Worm (Caenorhabditis elegans) whole organism, mixed stage, embryonic: ENCODE measurements around the gene T05A8.6.

Source experiments
- M03D4.4 ChIP-seq: sonication (generic microtip); optimal IDR thresholded peaks from 2 replicates; lab custom pipeline; 2017; ENCODE audit warnings: mild to moderate bottlenecking, missing genetic modification characterization, missing compliant biosample characterization
- bed-3 ChIP-seq: fragments of 200-800 bp; sonication (Bioruptor generic); optimal IDR thresholded peaks from 3 replicates; lab custom pipeline; 2018; ENCODE audit warnings: mild to moderate bottlenecking, missing genetic modification characterization, moderate library complexity, missing compliant biosample characterization
- blmp-1 ChIP-seq: fragments of 150-350 bp; optimal IDR thresholded peaks from 2 replicates; lab custom pipeline; 2014; ENCODE audit warnings: missing biosample characterization, missing genetic modification characterization
- ceh-83 ChIP-seq: fragments of 200-800 bp; sonication (Bioruptor generic); optimal IDR thresholded peaks from 2 replicates; lab custom pipeline; 2018; ENCODE audit warnings: mild to moderate bottlenecking, missing genetic modification characterization, missing compliant biosample characterization
- ces-1 ChIP-seq: fragments of 150-350 bp; optimal IDR thresholded peaks from 2 replicates; lab custom pipeline; 2014; ENCODE audit warnings: missing biosample characterization, missing genetic modification reagents, missing genetic modification characterization
- cnd-1 ChIP-seq: fragments of 200-800 bp; sonication (Bioruptor generic); optimal IDR thresholded peaks from 2 replicates; lab custom pipeline; 2018; ENCODE audit warnings: mild to moderate bottlenecking, missing genetic modification characterization, missing compliant biosample characterization
- drap-1 ChIP-seq: fragments of 200-800 bp; sonication (Bioruptor generic); optimal IDR thresholded peaks from 3 replicates; lab custom pipeline; 2018; ENCODE audit warnings: mild to moderate bottlenecking, missing genetic modification characterization, missing compliant biosample characterization
- elt-1 ChIP-seq: sonication (generic microtip); optimal IDR thresholded peaks from 2 replicates; lab custom pipeline; 2017; ENCODE audit warnings: missing genetic modification characterization, mild to moderate bottlenecking, missing compliant biosample characterization, antibody characterized with exemption, moderate library complexity, borderline replicate concordance; ENCODE audit not compliant: insufficient read depth
- elt-3 ChIP-seq: fragments of 150-350 bp; optimal IDR thresholded peaks from 2 replicates; lab custom pipeline; 2014; ENCODE audit warnings: missing biosample characterization, missing genetic modification characterization
- flh-1 ChIP-seq: fragments of 200-800 bp; sonication (Bioruptor generic); optimal IDR thresholded peaks from 2 replicates; lab custom pipeline; 2018; ENCODE audit warnings: mild to moderate bottlenecking, missing genetic modification characterization, moderate library complexity, missing compliant biosample characterization
- ham-2 ChIP-seq: fragments of 200-800 bp; sonication (Bioruptor generic); optimal IDR thresholded peaks from 2 replicates; lab custom pipeline; 2018; ENCODE audit warnings: mild to moderate bottlenecking, missing genetic modification characterization, missing compliant biosample characterization
- hlh-1 ChIP-seq: fragments of 150-350 bp; optimal IDR thresholded peaks from 2 replicates; lab custom pipeline; 2014; ENCODE audit warnings: missing biosample characterization, missing genetic modification reagents, missing genetic modification characterization
- lin-13 ChIP-seq: fragments of 150-350 bp; optimal IDR thresholded peaks from 2 replicates; lab custom pipeline; 2014; ENCODE audit warnings: missing biosample characterization, missing genetic modification characterization
- lin-32 ChIP-seq: fragments of 200-800 bp; sonication (Bioruptor generic); optimal IDR thresholded peaks from 2 replicates; lab custom pipeline; 2018; ENCODE audit warnings: mild to moderate bottlenecking, missing genetic modification characterization, missing compliant biosample characterization
- lsy-2 ChIP-seq: fragments of 150-350 bp; optimal IDR thresholded peaks from 2 replicates; lab custom pipeline; 2014; ENCODE audit warnings: missing biosample characterization, missing genetic modification characterization
- mab-5 ChIP-seq: fragments of 150-350 bp; optimal IDR thresholded peaks from 2 replicates; lab custom pipeline; 2014; ENCODE audit warnings: missing biosample characterization, missing genetic modification characterization
- mep-1 ChIP-seq: fragments of 150-350 bp; optimal IDR thresholded peaks from 2 replicates; lab custom pipeline; 2017; ENCODE audit warnings: missing biosample characterization, missing genetic modification reagents, missing genetic modification characterization, inconsistent platforms
- mls-2 ChIP-seq: sonication (generic microtip); optimal IDR thresholded peaks from 2 replicates; lab custom pipeline; 2016; ENCODE audit warnings: mild to moderate bottlenecking, missing genetic modification characterization, moderate library complexity, missing compliant biosample characterization
- nhr-12 ChIP-seq: fragments of 150-350 bp; optimal IDR thresholded peaks from 2 replicates; lab custom pipeline; 2014; ENCODE audit warnings: missing biosample characterization, missing genetic modification characterization
- nhr-2 ChIP-seq: fragments of 150-350 bp; optimal IDR thresholded peaks from 2 replicates; lab custom pipeline; 2014; ENCODE audit warnings: missing biosample characterization, missing genetic modification characterization
- nhr-237 ChIP-seq: fragments of 150-350 bp; optimal IDR thresholded peaks from 2 replicates; lab custom pipeline; 2014; ENCODE audit warnings: missing biosample characterization, missing genetic modification characterization
- nhr-28 ChIP-seq: fragments of 150-350 bp; optimal IDR thresholded peaks from 2 replicates; lab custom pipeline; 2014; ENCODE audit warnings: missing biosample characterization, missing genetic modification characterization
- nhr-76 ChIP-seq: sonication (generic microtip); optimal IDR thresholded peaks from 2 replicates; lab custom pipeline; 2017; ENCODE audit warnings: missing biosample characterization, missing genetic modification characterization
- pha-4 ChIP-seq: fragments of 150-350 bp; optimal IDR thresholded peaks from 2 replicates; lab custom pipeline; 2018; ENCODE audit warnings: missing biosample characterization, missing genetic modification reagents, missing genetic modification characterization
- sem-2 ChIP-seq: fragments of 200-800 bp; sonication (Bioruptor generic); optimal IDR thresholded peaks from 2 replicates; lab custom pipeline; 2018; ENCODE audit warnings: mild to moderate bottlenecking, missing genetic modification characterization, missing compliant biosample characterization
- snpc-4 ChIP-seq: fragments of 150-350 bp; optimal IDR thresholded peaks from 2 replicates; lab custom pipeline; 2014; ENCODE audit warnings: missing biosample characterization, missing genetic modification characterization
- sptf-1 ChIP-seq: sonication (generic microtip); optimal IDR thresholded peaks from 2 replicates; lab custom pipeline; 2017; ENCODE audit warnings: mild to moderate bottlenecking, missing genetic modification characterization, moderate library complexity, missing compliant biosample characterization
- tbx-8 ChIP-seq: fragments of 200-800 bp; sonication (Bioruptor generic); optimal IDR thresholded peaks from 2 replicates; lab custom pipeline; 2018; ENCODE audit warnings: mild to moderate bottlenecking, missing genetic modification characterization, moderate library complexity, missing compliant biosample characterization
- unc-120 ChIP-seq: sonication (generic microtip); optimal IDR thresholded peaks from 2 replicates; lab custom pipeline; 2017; ENCODE audit warnings: missing genetic modification characterization, missing compliant biosample characterization; ENCODE audit not compliant: poor library complexity, severe bottlenecking
- unc-39 ChIP-seq: fragments of 150-350 bp; optimal IDR thresholded peaks from 2 replicates; lab custom pipeline; 2014; ENCODE audit warnings: missing biosample characterization, missing genetic modification characterization
- unc-62 ChIP-seq: fragments of 150-350 bp; optimal IDR thresholded peaks from 2 replicates; lab custom pipeline; 2014; ENCODE audit warnings: missing biosample characterization, missing genetic modification reagents, missing genetic modification characterization
- zip-8 ChIP-seq: fragments of 150-350 bp; optimal IDR thresholded peaks from 2 replicates; lab custom pipeline; 2014; ENCODE audit warnings: missing biosample characterization, missing genetic modification characterization
- ztf-11 ChIP-seq: fragments of 150-350 bp; optimal IDR thresholded peaks from 2 replicates; lab custom pipeline; 2014; ENCODE audit warnings: missing biosample characterization, missing genetic modification characterization

Gene T05A8.6

DNA sequence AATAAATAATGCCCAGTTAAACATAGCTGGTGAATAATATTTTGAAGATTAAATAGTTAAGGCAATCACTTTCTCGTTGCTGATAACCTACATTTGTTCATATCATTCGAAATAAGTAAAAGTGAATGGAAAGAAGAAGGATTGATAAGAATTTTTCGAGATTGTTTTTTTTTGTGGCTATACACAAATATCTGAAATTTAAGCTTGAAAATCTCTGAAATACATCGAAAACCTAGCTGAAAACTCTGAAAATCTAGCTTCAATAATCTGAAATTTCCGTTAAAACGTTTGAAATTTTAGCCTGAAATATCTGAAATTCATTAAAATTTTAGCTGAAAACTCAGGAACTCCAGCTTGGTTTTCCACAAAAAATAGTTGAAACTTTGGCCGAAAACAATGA lies at the start of gene T05A8.6:
Gene T05A8.6, minus strand, starts transcription at position 101 of the 400 bp plus-strand sequence.
- TF ChIP-seq lin-13 (no peak), flh-1 (GFP tag; lab: Kevin White, UChicago) (no peak), tbx-8 (GFP tag; lab: Kevin White, UChicago) (no peak), ces-1 (GFP tag; lab: Kevin White, UChicago) (no peak), nhr-76 (tag; lab: Kevin White, UChicago) (no peak), hlh-1 (no peak), unc-39 (tag; lab: Kevin White, UChicago) (no peak), nhr-2 (tag; lab: Kevin White, UChicago) (no peak)

DNA sequence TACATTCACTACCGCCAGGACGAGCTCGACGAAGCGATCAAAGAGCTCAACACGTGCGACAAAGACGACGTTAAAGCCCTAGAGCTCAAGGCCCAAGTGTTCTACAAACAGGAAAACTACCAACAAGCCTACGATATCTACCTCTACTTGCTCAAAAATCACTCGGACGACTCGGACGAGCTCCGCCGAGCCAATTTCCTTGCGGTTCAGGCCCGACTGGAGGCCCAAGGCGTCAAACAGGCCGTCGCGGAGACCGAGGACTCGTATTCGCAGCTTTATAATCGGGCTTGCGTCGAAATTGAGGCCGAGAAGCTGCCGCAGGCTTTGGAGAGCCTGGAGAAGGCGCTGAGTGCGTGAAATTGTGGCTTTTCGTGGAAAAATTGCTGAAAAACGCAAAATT lies 48.3 kb upstream of the T05A8.6 start:
- no peak for TF ChIP-seq lin-13
- no peak for TF ChIP-seq flh-1 (GFP tag; lab: Kevin White, UChicago)
- no peak for TF ChIP-seq sem-2 (GFP tag; lab: Kevin White, UChicago)
- TF ChIP-seq M03D4.4 = no peak
- no peak for TF ChIP-seq drap-1 (GFP tag; lab: Kevin White, UChicago)
- TF ChIP-seq unc-120 (tag; lab: Kevin White, UChicago) = no peak
- no peak for TF ChIP-seq nhr-2 (tag; lab: Kevin White, UChicago)
- no peak for TF ChIP-seq mab-5
- TF ChIP-seq ztf-11 (tag; lab: Kevin White, UChicago) = no peak
- TF ChIP-seq pha-4 (tag; lab: Kevin White, UChicago) = no peak
- no peak for TF ChIP-seq tbx-8 (GFP tag; lab: Kevin White, UChicago)
- TF ChIP-seq bed-3 (GFP tag; lab: Kevin White, UChicago) = no peak
- TF ChIP-seq unc-39 (tag; lab: Kevin White, UChicago) = no peak
- TF ChIP-seq snpc-4 (tag; lab: Kevin White, UChicago) = no peak
- TF ChIP-seq mep-1 (tag; lab: Kevin White, UChicago) = no peak
- TF ChIP-seq sptf-1 (tag; lab: Kevin White, UChicago) = no peak
- TF ChIP-seq ces-1 (GFP tag; lab: Kevin White, UChicago) = no peak
- TF ChIP-seq lin-32 (GFP tag; lab: Kevin White, UChicago) = no peak

DNA sequence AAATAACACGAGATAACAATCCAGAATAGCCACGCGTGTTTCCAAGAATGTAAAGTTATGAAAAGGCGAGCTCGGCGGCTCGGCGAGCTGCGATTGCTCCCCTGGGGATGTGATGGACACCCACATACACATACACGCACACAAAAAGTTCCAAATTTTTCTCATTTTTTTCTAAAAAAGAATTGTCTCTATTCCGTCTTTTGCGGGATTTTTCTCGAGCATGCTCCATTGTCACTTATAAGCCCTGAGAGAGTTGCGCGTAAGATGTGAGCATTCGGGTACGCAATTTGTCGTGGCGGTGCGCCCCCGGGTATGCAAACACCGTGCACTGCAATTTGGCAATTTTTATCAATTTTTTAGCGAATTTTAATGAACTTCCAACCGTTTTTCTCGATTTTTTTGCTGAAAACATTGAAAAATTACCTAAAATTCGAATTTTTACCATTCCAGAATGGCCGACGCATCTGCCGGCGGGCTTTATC lies 47.6 kb upstream of the T05A8.6 start, which contains the start of the genes F08D12.12 and srpa-72:
Gene F08D12.12, minus strand, starts transcription at position 51 of the 482 bp plus-strand sequence.
Gene srpa-72, plus strand, starts transcription at position 451 of the 482 bp plus-strand sequence.
- TF ChIP-seq unc-39 (tag; lab: Kevin White, UChicago) (no peak), elt-1 (tag; lab: Kevin White, UChicago) (no peak), mep-1 (tag; lab: Kevin White, UChicago) (no peak), mls-2 (tag; lab: Kevin White, UChicago) (no peak), bed-3 (GFP tag; lab: Kevin White, UChicago) (no peak), zip-8 (tag; lab: Kevin White, UChicago) (no peak), unc-120 (tag; lab: Kevin White, UChicago) (peak; percentile 7), pha-4 (tag; lab: Kevin White, UChicago) (peak; percentile 45), sptf-1 (tag; lab: Kevin White, UChicago) (no peak), lsy-2 (tag; lab: Kevin White, UChicago) (peak; percentile 10), ceh-83 (GFP tag; lab: Kevin White, UChicago) (no peak), sem-2 (GFP tag; lab: Kevin White, UChicago) (no peak), unc-62 (GFP tag; lab: Kevin White, UChicago) (no peak), lin-32 (GFP tag; lab: Kevin White, UChicago) (no peak), nhr-237 (tag; lab: Kevin White, UChicago) (no peak), nhr-12 (tag; lab: Kevin White, UChicago) (no peak), nhr-76 (tag; lab: Kevin White, UChicago) (no peak), cnd-1 (tag; lab: Kevin White, UChicago) (no peak), hlh-1 (no peak), snpc-4 (tag; lab: Kevin White, UChicago) (no peak)

DNA sequence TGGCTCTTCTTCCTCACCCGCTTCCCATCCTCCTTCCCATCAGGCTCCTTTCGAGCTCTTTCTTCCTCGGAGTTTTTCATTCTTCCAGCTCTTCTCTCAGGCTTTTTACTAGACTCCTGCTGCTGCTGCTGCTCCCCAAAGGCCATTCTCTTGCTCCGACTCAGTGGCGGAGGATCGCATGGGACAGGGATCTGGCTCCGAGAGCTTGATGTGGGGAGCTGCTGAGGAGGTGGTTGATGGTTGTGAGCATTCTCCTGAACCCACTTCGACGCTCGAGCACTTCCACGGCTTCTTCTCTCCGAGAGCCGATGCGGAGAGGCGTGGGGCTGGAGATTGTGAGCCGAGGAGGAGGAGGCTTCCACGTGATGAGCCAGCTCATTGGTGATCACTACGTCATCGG lies 46.3 kb upstream of the T05A8.6 start:
- TF ChIP-seq blmp-1 (no peak), lsy-2 (tag; lab: Kevin White, UChicago) (no peak), M03D4.4 (no peak), ham-2 (GFP tag; lab: Kevin White, UChicago) (no peak), nhr-2 (tag; lab: Kevin White, UChicago) (no peak), sem-2 (GFP tag; lab: Kevin White, UChicago) (no peak), ces-1 (GFP tag; lab: Kevin White, UChicago) (no peak), nhr-28 (tag; lab: Kevin White, UChicago) (no peak), mab-5 (no peak), ztf-11 (tag; lab: Kevin White, UChicago) (no peak), mls-2 (tag; lab: Kevin White, UChicago) (no peak), ceh-83 (GFP tag; lab: Kevin White, UChicago) (no peak), lin-13 (no peak), unc-62 (GFP tag; lab: Kevin White, UChicago) (no peak), elt-1 (tag; lab: Kevin White, UChicago) (no peak), elt-3 (tag; lab: Kevin White, UChicago) (no peak), cnd-1 (tag; lab: Kevin White, UChicago) (no peak), tbx-8 (GFP tag; lab: Kevin White, UChicago) (no peak), drap-1 (GFP tag; lab: Kevin White, UChicago) (no peak), nhr-237 (tag; lab: Kevin White, UChicago) (no peak)
